Worm (Caenorhabditis elegans) whole organism, early embryonic: ENCODE measurements around the gene dhs-18.

Experiments
- ama-1 ChIP-seq: fragments of 150-350 bp; optimal IDR thresholded peaks from 2 replicates; lab custom pipeline; 2014
- flt-1 ChIP-seq: fragments of 200-800 bp; sonication (Bioruptor generic); IDR thresholded peaks from 2 replicates; pipeline ENCODE4 v1.3.6; 2022; ENCODE audit warnings: missing genetic modification characterization, missing compliant biosample characterization
- pes-1 ChIP-seq: fragments of 200-800 bp; sonication (Bioruptor generic); IDR thresholded peaks from 2 replicates; pipeline ENCODE4 v1.3.6; 2022; ENCODE audit warnings: missing genetic modification reagents, missing genetic modification characterization, missing compliant biosample characterization
- sea-1 ChIP-seq: fragments of 200-800 bp; sonication (Bioruptor generic); conservative IDR thresholded peaks from 2 replicates; pipeline ENCODE4 v1.3.6; 2022; ENCODE audit warnings: missing genetic modification characterization, missing compliant biosample characterization
- tbx-37 ChIP-seq: fragments of 200-800 bp; sonication (Bioruptor generic); conservative IDR thresholded peaks from 2 replicates; pipeline ENCODE4 v1.3.6; 2022; ENCODE audit warnings: missing genetic modification reagents, missing genetic modification characterization, missing compliant biosample characterization
- tra-4 ChIP-seq: sonication (generic microtip); optimal IDR thresholded peaks from 2 replicates; lab custom pipeline; 2017; ENCODE audit warnings: missing genetic modification characterization, missing compliant biosample characterization

ce11 chrV:11030675-11031074 lies 16.0 kb downstream of the dhs-18 start:
- TF ChIP-seq pes-1 (GFP tag; lab: Robert Waterston, UW) (no peak), ama-1 (no peak), tra-4 (tag; lab: Kevin White, UChicago) (no peak), tbx-37 (GFP tag; lab: Robert Waterston, UW) (no peak), sea-1 (GFP tag; lab: Robert Waterston, UW) (no peak), flt-1 (GFP tag; lab: Robert Waterston, UW) (no peak)
